Worm (Caenorhabditis elegans): ENCODE measurements around the gene mnp-1.

- no peak for TF ChIP-seq hmg-4 (GFP tag; optimal IDR thresholded peaks at IDR 0.05)
- no peak for TF ChIP-seq tbx-37 (GFP tag; conservative IDR thresholded peaks at IDR 0.05)
- no peak for TF ChIP-seq scrt-1 (GFP tag; IDR thresholded peaks at IDR 0.05)
- TF ChIP-seq pes-1 (GFP tag; IDR thresholded peaks at IDR 0.05) = 0 out of 2 replicates have a peak, but pooled peaks have one; percentile 28
Observed at ce11 chrIII:4335614-4336013, 20.8 kb upstream of the mnp-1 start.
